Fruit fly (Drosophila melanogaster) Kc167 (cell line): ENCODE results near the gene CG4615.

Experiments used
- Myc ChIP-seq: fragments of >200 bp; optimal IDR thresholded peaks from 2 replicates; lab custom pipeline; 2017; ENCODE audit warnings: missing external identifiers
- Sin3A ChIP-seq: fragments of >200 bp; optimal IDR thresholded peaks from 2 replicates; lab custom pipeline; 2018; ENCODE audit warnings: missing external identifiers
- h ChIP-seq: fragments of >200 bp; optimal IDR thresholded peaks from 3 replicates; lab custom pipeline; 2018; ENCODE audit warnings: missing external identifiers
- psq ChIP-seq: fragments of >200 bp; optimal IDR thresholded peaks from 2 replicates; lab custom pipeline; 2017; ENCODE audit warnings: missing external identifiers
- ttk ChIP-seq: sonication (Bioruptor generic); optimal IDR thresholded peaks from 2 replicates; lab custom pipeline; 2017; ENCODE audit warnings: missing external identifiers

DNA sequence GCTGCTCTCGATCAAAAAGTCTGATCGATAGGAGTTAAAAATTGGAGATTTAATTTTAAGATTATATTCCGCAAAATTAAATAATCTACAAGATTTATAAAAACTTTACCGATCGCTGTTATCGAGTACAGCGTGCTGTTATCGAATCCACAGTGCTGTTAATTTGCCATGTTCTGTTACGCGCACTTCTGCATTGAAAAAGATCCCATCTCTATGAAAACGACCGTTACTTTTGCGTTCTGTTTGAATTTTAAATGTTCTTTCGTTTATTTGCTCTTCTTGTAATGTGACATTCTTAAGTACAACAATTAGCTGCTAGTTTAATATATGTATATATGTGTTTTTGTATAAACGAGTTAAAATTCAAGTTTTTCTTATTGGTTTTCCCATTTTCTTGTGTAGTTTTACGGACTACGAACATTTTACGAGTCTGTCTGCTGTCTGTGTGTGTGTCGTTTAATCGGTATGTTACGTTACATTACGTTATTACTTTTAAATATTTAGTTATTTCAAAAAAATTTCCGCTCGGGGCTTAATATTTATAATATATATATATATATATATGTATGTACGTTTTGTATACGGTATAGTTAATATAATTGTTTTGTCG, 27.7 kb downstream of the CG4615 start:
- TF ChIP-seq Myc: no peak
- TF ChIP-seq h (lab: Kevin White, UChicago): no peak
- TF ChIP-seq Sin3A (lab: Kevin White, UChicago): no peak
- no peak for TF ChIP-seq psq (lab: Kevin White, UChicago)
- no peak for TF ChIP-seq ttk (lab: Kevin White, UChicago)
